Fruit fly (Drosophila melanogaster): ENCODE measurements around the gene Atg101.

Gene Atg101

DNA sequence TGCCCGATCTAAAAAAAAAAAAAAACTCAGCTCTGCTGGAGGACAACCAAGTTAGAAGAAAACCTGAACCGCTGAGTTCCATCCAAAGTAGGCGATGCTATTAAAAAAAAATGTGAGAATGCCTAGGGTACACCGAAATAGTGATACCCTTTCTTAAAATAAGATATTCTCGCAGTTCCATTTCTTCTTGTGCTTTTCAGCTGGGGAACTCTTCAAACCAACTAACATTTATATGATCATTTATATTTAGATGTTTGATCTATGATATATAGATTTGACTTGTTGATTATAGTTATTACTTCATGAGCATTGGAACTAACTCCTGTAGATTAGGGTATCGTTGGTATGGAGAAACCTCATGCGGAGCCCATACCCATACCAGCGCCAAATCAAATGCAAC, 8.7 kb downstream of the Atg101 start:
- TF ChIP-seq CG32532 (GFP tag; IDR thresholded peaks at IDR 0.05) = no peak
- TF ChIP-seq sqz (GFP tag; optimal IDR thresholded peaks at IDR 0.05) = peak; percentile 34
- no peak for TF ChIP-seq bab2 (GFP tag; optimal IDR thresholded peaks at IDR 0.05)
- peak; percentile 82 for TF ChIP-seq sens (GFP tag)
- TF ChIP-seq dmrt11E (tag; optimal IDR thresholded peaks at IDR 0.05) = peak; percentile 1
- TF ChIP-seq bsh (GFP tag; optimal IDR thresholded peaks at IDR 0.05) = peak in 1 of 2 experiments; percentile 65
- peak; percentile 4 for TF ChIP-seq CG10979 (tag; optimal IDR thresholded peaks at IDR 0.05)
- TF ChIP-seq Drgx (GFP tag; IDR thresholded peaks at IDR 0.05) = peak; percentile 57; the same call in 1 of the 2 replicates
- peak; percentile 95 for TF ChIP-seq D19A (tag; optimal IDR thresholded peaks at IDR 0.05)
- no peak for TF ChIP-seq CoRest (tag; optimal IDR thresholded peaks at IDR 0.05)

dm6 chrX:18801293-18801692, 9.8 kb downstream of the Atg101 start:
- TF ChIP-seq CG9727 (GFP tag; optimal IDR thresholded peaks at IDR 0.05) (no peak), CG9797 (GFP tag; optimal IDR thresholded peaks at IDR 0.05) (no peak), Six4 (GFP tag; optimal IDR thresholded peaks at IDR 0.05) (no peak), Nf-YC (tag; optimal IDR thresholded peaks at IDR 0.05) (no peak), CG6254 (GFP tag; optimal IDR thresholded peaks at IDR 0.05) (no peak), Elba2 (GFP tag; optimal IDR thresholded peaks at IDR 0.05) (no peak)

dm6 chrX:18805036-18805435, 13.6 kb downstream of the Atg101 start:
- no peak for TF ChIP-seq CG7745 (tag; optimal IDR thresholded peaks at IDR 0.05)
- TF ChIP-seq Aef1 (GFP tag; IDR thresholded peaks at IDR 0.05) = no peak
- 0 out of 3 replicates have a peak, but pooled peaks have one; percentile 42 for TF ChIP-seq CG2199 (GFP tag; IDR thresholded peaks at IDR 0.05)
- TF ChIP-seq CG43689 (GFP tag; IDR thresholded peaks at IDR 0.05) = no peak
- peak; percentile 66 for TF ChIP-seq CG8290 (GFP tag; optimal IDR thresholded peaks at IDR 0.05)
- no peak for TF ChIP-seq CG8290 (tag; optimal IDR thresholded peaks at IDR 0.05)
- TF ChIP-seq CTCF (GFP tag; optimal IDR thresholded peaks at IDR 0.05) = peak; percentile 56
- no peak for TF ChIP-seq MESR4 (GFP tag; optimal IDR thresholded peaks at IDR 0.05)
- TF ChIP-seq ind (GFP tag; optimal IDR thresholded peaks at IDR 0.05) = no peak
- no peak for TF ChIP-seq maf-S (GFP tag; optimal IDR thresholded peaks at IDR 0.05)
- TF ChIP-seq toy (GFP tag; IDR thresholded peaks at IDR 0.05) = no peak
- no peak for TF ChIP-seq CG17385 (GFP tag; optimal IDR thresholded peaks at IDR 0.05)
- no peak for TF ChIP-seq CG4854 (GFP tag; optimal IDR thresholded peaks at IDR 0.05)
- no peak for TF ChIP-seq CG10959 (GFP tag; IDR thresholded peaks at IDR 0.05)
- peak; percentile 21 for TF ChIP-seq sens (GFP tag)
- TF ChIP-seq pita (GFP tag; optimal IDR thresholded peaks at IDR 0.05) = peak; percentile 35
- TF ChIP-seq CG8944 (GFP tag; optimal IDR thresholded peaks at IDR 0.05) = no peak
- no peak for TF ChIP-seq H2.0 (GFP tag; IDR thresholded peaks at IDR 0.05)
- no peak for TF ChIP-seq Six4 (GFP tag; optimal IDR thresholded peaks at IDR 0.05)
- peak; percentile 14 for TF ChIP-seq Elba2 (GFP tag; optimal IDR thresholded peaks at IDR 0.05)
- no peak for TF ChIP-seq sisA (GFP tag; IDR thresholded peaks at IDR 0.05)
- TF ChIP-seq ara (GFP tag; IDR thresholded peaks at IDR 0.05) = 0 out of 2 replicates have a peak, but pooled peaks have one; percentile 17
- no peak for TF ChIP-seq CG1647 (GFP tag; optimal IDR thresholded peaks at IDR 0.05)
- peak; percentile 0 for TF ChIP-seq stwl (tag; optimal IDR thresholded peaks at IDR 0.05)
- TF ChIP-seq Pdp1 (GFP tag; optimal IDR thresholded peaks at IDR 0.05) = peak in 1 of 2 experiments; percentile 58

DNA sequence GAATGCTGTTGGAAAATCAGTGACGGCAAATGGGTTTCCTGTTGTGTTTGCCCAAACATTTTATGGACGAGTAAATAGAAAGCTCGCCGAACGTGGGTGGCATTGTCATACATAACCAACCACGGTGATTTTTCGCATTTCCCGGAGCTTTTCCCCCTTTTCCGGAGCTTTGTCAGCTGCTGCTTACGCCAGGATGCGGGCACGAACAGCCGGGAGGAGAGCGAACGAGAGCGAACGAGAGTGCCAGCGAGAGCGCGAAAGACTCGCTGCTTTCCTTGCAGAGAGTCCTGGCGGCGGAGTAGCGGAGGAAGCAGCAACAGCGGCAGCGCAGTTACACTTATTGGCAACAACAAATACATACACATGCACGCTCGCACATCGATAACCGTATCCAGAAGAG, 14.9 kb downstream of the Atg101 start, which contains the start of gene CG7058:
Gene CG7058 (plus strand): TSS at position 330 of the 400 bp plus-strand sequence.
- TF ChIP-seq so (GFP tag; IDR thresholded peaks at IDR 0.05) = no peak
- no peak for TF ChIP-seq MESR4 (GFP tag; optimal IDR thresholded peaks at IDR 0.05)
- no peak for TF ChIP-seq kay (GFP tag; optimal IDR thresholded peaks at IDR 0.05)
- TF ChIP-seq CG12299 (tag; optimal IDR thresholded peaks at IDR 0.05) = no peak
- TF ChIP-seq da (GFP tag; optimal IDR thresholded peaks at IDR 0.05) = no peak
- no peak for TF ChIP-seq rib (GFP tag; IDR thresholded peaks at IDR 0.05)
- TF ChIP-seq CG12155 (GFP tag; optimal IDR thresholded peaks at IDR 0.05) = peak; percentile 90
- no peak for TF ChIP-seq lola (GFP tag; optimal IDR thresholded peaks at IDR 0.05)
- peak; percentile 23 for TF ChIP-seq Elba2 (GFP tag; optimal IDR thresholded peaks at IDR 0.05)
- TF ChIP-seq CG1647 (GFP tag; optimal IDR thresholded peaks at IDR 0.05) = no peak
- peak; percentile 2 for TF ChIP-seq nerfin-1 (tag; optimal IDR thresholded peaks at IDR 0.05)
- TF ChIP-seq hb (GFP tag; IDR thresholded peaks at IDR 0.05; ENCODE audit: partially characterized antibody) = no peak
- no peak for TF ChIP-seq cato (GFP tag; optimal IDR thresholded peaks at IDR 0.05; ENCODE audit: borderline replicate concordance)
- no peak for TF ChIP-seq Six4 (GFP tag; optimal IDR thresholded peaks at IDR 0.05)
- peak; percentile 8 for TF ChIP-seq pzg (GFP tag; optimal IDR thresholded peaks at IDR 0.05)
